Fruit fly (Drosophila melanogaster): ENCODE data around the gene CG42682.

DNA sequence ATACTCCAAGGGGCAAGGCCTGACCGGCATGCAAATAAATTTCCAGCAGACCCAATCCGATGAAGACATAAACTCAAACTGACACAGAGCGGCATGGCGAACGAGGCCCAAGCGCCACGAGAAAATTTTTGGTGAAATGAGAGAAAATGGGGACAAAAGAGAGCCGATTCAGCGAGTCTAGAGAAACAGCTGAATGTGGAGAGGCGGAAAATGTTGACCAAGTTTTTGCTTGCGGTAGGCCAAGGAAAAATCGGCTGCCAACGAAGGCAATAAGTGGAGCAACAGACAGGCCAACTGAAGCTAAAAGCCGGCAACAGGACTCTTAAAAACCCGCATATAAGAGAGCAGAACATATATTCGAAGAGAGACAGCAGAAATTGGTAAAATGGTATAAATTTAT, 44.6 kb upstream of the CG42682 start:
- TF ChIP-seq CG8478 (optimal IDR thresholded peaks at IDR 0.05) (no peak), CTCF (optimal IDR thresholded peaks at IDR 0.05) (no peak)
